Worm (Caenorhabditis elegans) whole organism, dauer: ENCODE data around the gene mtrr-1.

Experiments used
- unc-62 ChIP-seq: sonication (generic microtip); optimal IDR thresholded peaks from 2 replicates; lab custom pipeline; 2017; ENCODE audit warnings: missing biosample characterization, missing genetic modification reagents, missing genetic modification characterization

Gene mtrr-1

ce11 chrII:9311702-9312101 lies 25.9 kb downstream of the mtrr-1 start:
- no peak for TF ChIP-seq unc-62 (GFP tag; lab: Kevin White, UChicago)

- TF ChIP-seq unc-62 (GFP tag; lab: Kevin White, UChicago): no peak
Observed at ce11 chrII:9313335-9313734, 27.6 kb downstream of the mtrr-1 start.

DNA sequence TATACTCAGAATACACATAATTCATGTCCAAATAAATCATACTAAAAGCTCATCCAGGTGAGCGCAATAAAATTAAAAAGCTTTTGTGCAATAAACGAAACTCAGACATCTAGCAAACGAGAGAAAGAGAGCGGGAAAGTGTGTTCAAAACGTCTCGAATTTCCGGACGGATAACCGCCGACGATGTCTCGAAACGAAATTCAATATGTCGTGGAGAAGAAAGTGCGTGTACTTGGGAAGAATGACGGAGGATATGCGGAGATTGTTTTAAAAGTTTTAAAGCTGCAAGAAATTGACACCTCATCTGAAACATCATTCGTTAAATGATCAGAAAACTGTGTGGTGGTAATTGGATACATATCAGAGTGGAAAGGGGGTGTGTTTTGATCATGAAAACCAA lies 29.0 kb downstream of the mtrr-1 start:
- TF ChIP-seq unc-62 (GFP tag; lab: Kevin White, UChicago): no peak

DNA sequence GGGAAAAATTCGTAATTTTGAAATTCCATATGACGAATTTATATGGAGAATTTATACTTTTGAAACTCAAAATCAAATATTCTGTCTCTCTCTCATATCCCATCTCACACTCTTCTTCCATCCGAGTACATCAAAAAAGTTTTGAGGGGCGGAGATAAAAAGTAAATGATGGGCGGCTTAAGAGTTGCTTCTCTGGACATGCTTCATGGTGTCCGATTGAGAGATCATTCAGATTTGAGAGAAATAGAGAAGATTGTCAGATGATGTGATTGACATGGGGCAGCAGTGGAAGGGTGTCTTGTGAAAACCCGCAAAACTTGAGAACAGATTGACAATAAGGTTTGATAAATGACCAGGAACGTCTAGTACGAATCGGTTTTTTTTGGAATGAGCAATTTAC lies 29.9 kb downstream of the mtrr-1 start:
- no peak for TF ChIP-seq unc-62 (GFP tag; lab: Kevin White, UChicago)

DNA sequence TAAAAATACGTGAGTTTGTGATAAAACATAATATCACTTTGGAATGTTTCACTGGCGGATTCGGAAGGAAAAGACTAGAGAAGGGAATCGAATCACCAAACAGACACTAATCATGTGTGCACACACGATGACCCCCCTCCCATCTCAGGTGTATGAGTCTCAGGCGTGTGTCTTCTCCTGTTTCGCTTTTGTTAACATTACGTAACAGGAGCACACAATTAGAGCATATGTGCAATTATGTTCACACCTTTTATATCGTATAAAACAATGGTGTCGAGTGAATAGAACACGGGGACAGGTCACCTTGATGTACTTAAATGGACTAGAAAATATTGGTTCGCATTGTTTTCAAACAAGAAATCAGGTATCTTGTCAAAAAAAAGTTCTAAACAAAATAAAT lies 31.0 kb downstream of the mtrr-1 start:
- no peak for TF ChIP-seq unc-62 (GFP tag; lab: Kevin White, UChicago)

ce11 chrII:9319058-9319915 lies 33.5 kb downstream of the mtrr-1 start, which contains the start of the genes csa-1 and wdfy-2:
csa-1 (minus strand) TSS chrII:9319726.
wdfy-2 (plus strand) TSS chrII:9319865.
- TF ChIP-seq unc-62 (GFP tag; lab: Kevin White, UChicago): no peak

- no peak for TF ChIP-seq unc-62 (GFP tag; lab: Kevin White, UChicago)
Observed at ce11 chrII:9322870-9323349, 37.1 kb downstream of the mtrr-1 start, which contains the start of gene rab-39. rab-39 (minus strand) TSS chrII:9322920.

ce11 chrII:9323660-9324059 lies 37.9 kb downstream of the mtrr-1 start, which contains the start of gene egli-1:
egli-1 (plus strand) TSS chrII:9323960.
- TF ChIP-seq unc-62 (GFP tag; lab: Kevin White, UChicago): no peak

DNA sequence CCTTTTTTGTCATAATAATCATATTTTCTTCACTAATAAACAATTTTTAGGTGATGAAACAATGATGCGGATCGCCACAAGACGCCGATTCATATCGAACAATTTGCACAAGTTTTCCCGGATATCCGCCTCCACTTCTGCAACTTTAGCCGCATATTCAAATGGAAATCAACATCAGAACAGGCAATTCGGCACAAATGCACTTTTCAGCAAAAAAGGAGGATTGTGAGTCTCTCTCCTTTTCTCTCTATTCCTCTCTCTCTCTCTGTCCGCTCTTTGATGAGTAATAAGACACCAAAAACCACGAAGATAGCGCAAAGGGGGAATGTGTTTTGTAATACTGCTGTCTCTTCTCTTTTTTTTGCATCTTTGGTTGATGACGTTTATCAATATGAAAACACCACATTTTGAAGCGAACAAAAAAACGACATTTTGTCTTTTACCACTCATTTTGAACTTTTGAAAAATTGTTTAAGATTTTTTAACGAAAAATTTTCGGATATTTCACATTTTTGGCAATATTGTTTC lies 39.1 kb downstream of the mtrr-1 start, which contains the start of gene eat-3:
Gene eat-3, plus strand, starts transcription at position 51 of the 528 bp plus-strand sequence.
- TF ChIP-seq unc-62 (GFP tag; lab: Kevin White, UChicago): no peak

- no peak for TF ChIP-seq unc-62 (GFP tag; lab: Kevin White, UChicago)
Observed at ce11 chrII:9325555-9325954, 39.8 kb downstream of the mtrr-1 start.

- TF ChIP-seq unc-62 (GFP tag; lab: Kevin White, UChicago): no peak
Observed at ce11 chrII:9329474-9329873, 43.7 kb downstream of the mtrr-1 start, which contains the start of gene wbp-2. wbp-2 (plus strand) TSS chrII:9329774.

DNA sequence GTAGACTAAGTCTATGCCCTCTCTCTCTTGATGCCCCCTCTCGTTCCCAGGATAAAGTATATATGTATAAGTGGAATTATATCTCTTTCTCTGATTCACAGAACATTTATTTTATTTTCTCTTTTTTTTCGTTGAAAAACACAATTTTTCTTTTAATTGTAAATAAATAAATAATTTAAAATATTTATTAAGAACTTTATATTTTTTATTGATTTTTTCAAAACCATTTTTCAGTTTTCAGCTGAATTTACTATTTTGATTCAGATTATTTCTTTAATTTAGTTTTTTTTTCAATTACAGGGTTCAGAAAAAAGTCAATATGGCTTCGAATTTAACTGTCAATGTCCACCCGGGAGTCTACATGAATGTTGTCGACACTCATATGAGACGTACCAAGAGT lies 45.6 kb downstream of the mtrr-1 start, which contains the start of gene eif-3.F:
Gene eif-3.F, plus strand, starts transcription at position 301 of the 400 bp plus-strand sequence.
- no peak for TF ChIP-seq unc-62 (GFP tag; lab: Kevin White, UChicago)

ce11 chrII:9333034-9333433 lies 47.3 kb downstream of the mtrr-1 start:
- no peak for TF ChIP-seq unc-62 (GFP tag; lab: Kevin White, UChicago)

- TF ChIP-seq unc-62 (GFP tag; lab: Kevin White, UChicago): no peak
Observed at ce11 chrII:9333714-9334113, 47.9 kb downstream of the mtrr-1 start, which contains the start of gene scp-1. scp-1 (plus strand) TSS chrII:9334014.

- no peak for TF ChIP-seq unc-62 (GFP tag; lab: Kevin White, UChicago)
Observed at ce11 chrII:9336651-9337050, 50.9 kb downstream of the mtrr-1 start.
